Fruit fly (Drosophila melanogaster) whole organism, embryonic: ENCODE measurements around the gene CG7069.

Experiments used
- CG4730 ChIP-seq: fragments of 200-800 bp; sonication (Bioruptor generic); IDR thresholded peaks from 2 replicates; pipeline ENCODE4 v1.3.6; 2022; ENCODE audit warnings: missing biosample characterization, missing genetic modification characterization
- Fer2 ChIP-seq: fragments of 200-800 bp; sonication (Bioruptor generic); optimal IDR thresholded peaks from 2 replicates; lab custom pipeline; 2018; ENCODE audit warnings: missing biosample characterization, mild to moderate bottlenecking, missing genetic modification characterization, moderate library complexity
- Six4 ChIP-seq: fragments of 200-800 bp; sonication (Bioruptor generic); optimal IDR thresholded peaks from 2 replicates; lab custom pipeline; 2016; ENCODE audit warnings: missing biosample characterization, missing genetic modification characterization
- fu2 ChIP-seq: fragments of 200-800 bp; sonication (Bioruptor generic); optimal IDR thresholded peaks from 2 replicates; lab custom pipeline; 2016; ENCODE audit warnings: missing biosample characterization, missing genetic modification characterization
- inv ChIP-seq: fragments of 200-800 bp; sonication (Bioruptor generic); IDR thresholded peaks from 2 replicates; pipeline ENCODE4 v1.3.6; 2022; ENCODE audit warnings: missing biosample characterization, missing genetic modification characterization; ENCODE audit not compliant: partially characterized antibody

dm6 chr3R:22395409-22396178, 23.0 kb downstream of the CG7069 start:
- no peak for TF ChIP-seq inv
- TF ChIP-seq Fer2 (tag; lab: Kevin White, UChicago), result no peak
- no peak for TF ChIP-seq Six4 (GFP tag; lab: Kevin White, UChicago)
- no peak for TF ChIP-seq fu2 (GFP tag; lab: Kevin White, UChicago)
- no peak for TF ChIP-seq CG4730 (GFP tag; lab: Robert Waterston, UW)
